Fruit fly (Drosophila melanogaster) whole organism, prepupa: ENCODE results near the gene ND-MNLL.

Experiments
- Blimp-1 ChIP-seq: fragments of 200-800 bp; sonication (Bioruptor generic); optimal IDR thresholded peaks from 3 replicates; lab custom pipeline; 2017; ENCODE audit warnings: missing biosample characterization, missing genetic modification characterization, mild to moderate bottlenecking, moderate library complexity, missing genetic modification reagents
- CG10669 ChIP-seq: fragments of 200-800 bp; sonication (Bioruptor generic); optimal IDR thresholded peaks from 3 replicates; lab custom pipeline; 2018; ENCODE audit warnings: missing biosample characterization, mild to moderate bottlenecking, missing genetic modification characterization, moderate library complexity
- CG11762 ChIP-seq: fragments of 200-800 bp; sonication (Bioruptor generic); optimal IDR thresholded peaks from 3 replicates; lab custom pipeline; 2016; ENCODE audit warnings: missing biosample characterization, missing genetic modification characterization; ENCODE audit not compliant: insufficient read depth
- CG11902 ChIP-seq: fragments of 200-800 bp; sonication (Bioruptor generic); optimal IDR thresholded peaks from 3 replicates; lab custom pipeline; 2016; ENCODE audit warnings: missing biosample characterization, missing genetic modification characterization
- CG16779 ChIP-seq: fragments of 200-800 bp; sonication (Bioruptor generic); optimal IDR thresholded peaks from 3 replicates; lab custom pipeline; 2017; ENCODE audit warnings: missing biosample characterization, mild to moderate bottlenecking, missing genetic modification characterization
- CG31627 ChIP-seq: fragments of 200-800 bp; sonication (Bioruptor generic); optimal IDR thresholded peaks from 3 replicates; lab custom pipeline; 2016; ENCODE audit warnings: missing biosample characterization, missing genetic modification characterization
- CG34406 ChIP-seq: fragments of 200-800 bp; sonication (Bioruptor generic); optimal IDR thresholded peaks from 3 replicates; lab custom pipeline; 2016; ENCODE audit warnings: missing biosample characterization, missing genetic modification characterization
- CG3919 ChIP-seq: fragments of 200-800 bp; sonication (Bioruptor generic); optimal IDR thresholded peaks from 3 replicates; lab custom pipeline; 2016; ENCODE audit warnings: missing biosample characterization, missing genetic modification characterization
- CG4318 ChIP-seq: fragments of 200-800 bp; sonication (Bioruptor generic); optimal IDR thresholded peaks from 3 replicates; lab custom pipeline; 2017; ENCODE audit warnings: missing biosample characterization, mild to moderate bottlenecking, missing genetic modification characterization
- CG6163 ChIP-seq: fragments of 200-800 bp; sonication (Bioruptor generic); IDR thresholded peaks from 3 replicates; pipeline ENCODE4 v1.3.6; 2022; ENCODE audit warnings: missing biosample characterization, missing genetic modification characterization
- CG6276 ChIP-seq: fragments of 200-800 bp; sonication (Bioruptor generic); optimal IDR thresholded peaks from 2 replicates; lab custom pipeline; 2017; ENCODE audit warnings: missing biosample characterization, mild to moderate bottlenecking, missing genetic modification characterization
- CG6808 ChIP-seq: fragments of 200-800 bp; sonication (Bioruptor generic); optimal IDR thresholded peaks from 3 replicates; lab custom pipeline; 2017; ENCODE audit warnings: missing biosample characterization, missing genetic modification characterization, mild to moderate bottlenecking, moderate library complexity, missing genetic modification reagents
- CG7368 ChIP-seq: fragments of 200-800 bp; sonication (Bioruptor generic); optimal IDR thresholded peaks from 3 replicates; lab custom pipeline; 2016; ENCODE audit warnings: missing biosample characterization, missing genetic modification characterization
- CG8119 ChIP-seq: fragments of 200-800 bp; sonication (Bioruptor generic); IDR thresholded peaks from 3 replicates; pipeline ENCODE4 v1.3.6; 2022; ENCODE audit warnings: missing biosample characterization, missing genetic modification characterization
- CG8319 ChIP-seq: fragments of 200-800 bp; sonication (Bioruptor generic); optimal IDR thresholded peaks from 3 replicates; lab custom pipeline; 2016; ENCODE audit warnings: missing biosample characterization, missing genetic modification characterization
- CG8632 ChIP-seq: fragments of 200-800 bp; sonication (Bioruptor generic); optimal IDR thresholded peaks from 3 replicates; lab custom pipeline; 2016; ENCODE audit warnings: missing biosample characterization, missing genetic modification characterization
- Eip75B ChIP-seq: fragments of 200-800 bp; sonication (Bioruptor generic); optimal IDR thresholded peaks from 3 replicates; lab custom pipeline; 2016; ENCODE audit warnings: missing biosample characterization, missing genetic modification characterization
- Eip78C ChIP-seq: fragments of 200-800 bp; sonication (Bioruptor generic); peaks from one replicate; lab custom pipeline; 2016; ENCODE audit warnings: missing biosample characterization, missing genetic modification characterization
- Eip93F ChIP-seq: fragments of 200-800 bp; sonication (Bioruptor generic); optimal IDR thresholded peaks from 2 replicates; lab custom pipeline; 2016; ENCODE audit warnings: missing biosample characterization, mild to moderate bottlenecking, missing genetic modification characterization
- Ets21C ChIP-seq: fragments of 200-800 bp; sonication (Bioruptor generic); optimal IDR thresholded peaks from 3 replicates; lab custom pipeline; 2016; ENCODE audit warnings: missing biosample characterization, missing genetic modification characterization
- Ets96B ChIP-seq: fragments of 200-800 bp; optimal IDR thresholded peaks from 2 replicates; lab custom pipeline; 2019; ENCODE audit warnings: missing biosample characterization, mild to moderate bottlenecking, missing genetic modification characterization, moderate library complexity
- Hr38 ChIP-seq: sonication (Bioruptor generic); optimal IDR thresholded peaks from 2 replicates; lab custom pipeline; 2016; ENCODE audit warnings: missing biosample characterization, missing genetic modification characterization
- Hr4 ChIP-seq: fragments of 200-800 bp; sonication (Bioruptor generic); optimal IDR thresholded peaks from 3 replicates; lab custom pipeline; 2016; ENCODE audit warnings: missing biosample characterization, missing genetic modification characterization
- Lpt ChIP-seq: fragments of 200-800 bp; sonication (Bioruptor generic); optimal IDR thresholded peaks from 3 replicates; lab custom pipeline; 2016; ENCODE audit warnings: missing biosample characterization, missing genetic modification characterization
- OdsH ChIP-seq: fragments of 200-800 bp; sonication (Bioruptor generic); optimal IDR thresholded peaks from 3 replicates; lab custom pipeline; 2016; ENCODE audit warnings: missing biosample characterization, missing genetic modification characterization
- Smox ChIP-seq: fragments of 200-800 bp; sonication (Bioruptor generic); optimal IDR thresholded peaks from 3 replicates; lab custom pipeline; 2016; ENCODE audit warnings: missing biosample characterization, missing genetic modification characterization
- Sox14 ChIP-seq: fragments of 200-800 bp; sonication (Bioruptor generic); optimal IDR thresholded peaks from 3 replicates; lab custom pipeline; 2016; ENCODE audit warnings: missing biosample characterization, missing genetic modification characterization
- Sox15 ChIP-seq: fragments of 200-800 bp; sonication (Bioruptor generic); optimal IDR thresholded peaks from 3 replicates; lab custom pipeline; 2016; ENCODE audit warnings: missing biosample characterization, missing genetic modification characterization
- acj6 ChIP-seq: fragments of 200-800 bp; sonication (Bioruptor generic); optimal IDR thresholded peaks from 3 replicates; lab custom pipeline; 2016; ENCODE audit warnings: missing biosample characterization, missing genetic modification characterization
- cyc ChIP-seq: fragments of 200-800 bp; sonication (Bioruptor generic); optimal IDR thresholded peaks from 3 replicates; lab custom pipeline; 2016; ENCODE audit warnings: missing biosample characterization, missing genetic modification characterization
- dsx ChIP-seq: fragments of 200-800 bp; optimal IDR thresholded peaks from 3 replicates; lab custom pipeline; 2019; ENCODE audit warnings: missing biosample characterization, mild to moderate bottlenecking, missing genetic modification characterization, moderate library complexity; ENCODE audit not compliant: poor library complexity, severe bottlenecking
- eg ChIP-seq: fragments of 200-800 bp; sonication (Bioruptor generic); IDR thresholded peaks from 3 replicates; pipeline ENCODE4 v1.3.6; 2022; ENCODE audit warnings: missing biosample characterization, missing genetic modification characterization
- esn ChIP-seq: fragments of 200-800 bp; sonication (Bioruptor generic); optimal IDR thresholded peaks from 2 replicates; lab custom pipeline; 2016; ENCODE audit warnings: missing biosample characterization, mild to moderate bottlenecking, missing genetic modification characterization, moderate library complexity
- fkh ChIP-seq: fragments of 200-800 bp; sonication (Bioruptor generic); optimal IDR thresholded peaks from 3 replicates; lab custom pipeline; 2017; ENCODE audit warnings: missing biosample characterization, mild to moderate bottlenecking, missing genetic modification characterization, moderate library complexity
- lz ChIP-seq: fragments of 200-800 bp; sonication (Bioruptor generic); optimal IDR thresholded peaks from 3 replicates; lab custom pipeline; 2016; ENCODE audit warnings: missing biosample characterization, missing genetic modification characterization
- spab ChIP-seq: fragments of 200-800 bp; sonication (Bioruptor generic); optimal IDR thresholded peaks from 2 replicates; lab custom pipeline; 2017; ENCODE audit warnings: missing biosample characterization, mild to moderate bottlenecking, missing genetic modification characterization, missing genetic modification reagents
- ss ChIP-seq, 2 experiments: fragments of 200-800 bp; sonication (Bioruptor generic); optimal IDR thresholded peaks; 2 replicates in 1 of 2; 3 replicates in 1 of 2; lab custom pipeline; 2017 to 2018; ENCODE audit warnings: mild to moderate bottlenecking in 2 of 2, missing biosample characterization in 2 of 2, missing genetic modification characterization in 2 of 2, moderate library complexity in 1 of 2
- svp ChIP-seq: fragments of 200-800 bp; sonication (Bioruptor generic); peaks from one replicate; lab custom pipeline; 2016; ENCODE audit warnings: missing biosample characterization, missing genetic modification characterization
- topi ChIP-seq: fragments of 200-800 bp; sonication (Bioruptor generic); optimal IDR thresholded peaks from 3 replicates; lab custom pipeline; 2016; ENCODE audit warnings: missing biosample characterization, missing genetic modification characterization

ND-MNLL gene

DNA sequence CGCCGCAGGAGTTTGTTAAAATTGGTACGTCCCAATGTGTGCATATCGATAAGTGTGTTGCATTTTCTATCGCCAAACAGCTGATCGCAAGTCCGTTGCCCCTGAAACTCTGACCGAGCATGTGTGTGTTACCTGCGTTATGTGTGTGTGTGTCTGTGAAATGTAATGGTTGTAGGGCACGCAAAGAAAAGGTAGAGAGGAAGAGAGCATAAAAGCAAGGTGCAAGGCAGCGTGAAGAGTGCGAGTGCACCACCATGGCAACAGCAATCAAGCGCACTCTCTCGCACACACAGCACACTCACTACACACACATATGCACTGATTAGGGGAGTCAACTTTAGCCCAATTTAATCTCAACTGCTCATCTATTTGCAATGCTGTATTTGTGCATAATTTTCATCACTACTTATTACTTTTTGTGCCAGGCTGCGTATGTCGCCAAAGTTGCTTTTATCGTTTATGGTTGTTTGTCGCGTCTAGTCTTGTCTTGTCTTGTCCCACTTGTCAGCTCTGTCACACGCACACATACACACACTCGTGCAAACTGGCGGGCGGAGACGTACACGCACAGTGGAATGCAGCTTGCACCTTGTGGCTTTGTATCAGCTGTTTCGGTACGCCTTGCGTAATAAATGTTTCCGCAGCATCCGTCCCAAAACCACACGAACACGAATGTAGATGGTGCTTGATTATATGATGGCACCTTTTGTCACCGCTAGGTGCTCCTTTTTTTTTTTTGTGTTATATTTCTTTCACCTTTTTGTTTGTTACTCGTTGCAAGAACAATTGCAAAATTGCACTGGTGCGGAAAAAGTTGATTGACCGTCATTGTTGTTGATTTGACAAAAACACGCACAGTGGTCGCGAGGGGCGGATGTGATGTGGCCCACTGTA is 44.2 kb upstream of the ND-MNLL start (continued):
- TF ChIP-seq Ets96B (tag; lab: Kevin White, UChicago) (peak; percentile 62), CG6163 (GFP tag; lab: Robert Waterston, UW) (peak; percentile 75), CG10669 (GFP tag; lab: Kevin White, UChicago) (peak; percentile 79), esn (GFP tag; lab: Kevin White, UChicago) (peak; percentile 90), fkh (GFP tag; lab: Kevin White, UChicago) (no peak), dsx (peak; percentile 56), CG6808 (GFP tag; lab: Kevin White, UChicago) (peak; percentile 78), CG8319 (GFP tag; lab: Kevin White, UChicago) (peak; percentile 62), Lpt (GFP tag; lab: Kevin White, UChicago) (peak; percentile 50), CG8119 (GFP tag; lab: Robert Waterston, UW) (peak; percentile 87), CG11902 (peak; percentile 64), cyc (GFP tag; lab: Kevin White, UChicago) (peak; percentile 85), acj6 (GFP tag; lab: Kevin White, UChicago) (peak; percentile 78), Smox (GFP tag; lab: Kevin White, UChicago) (peak; percentile 82), CG6276 (GFP tag; lab: Kevin White, UChicago) (peak; percentile 89), eg (peak; percentile 81), Eip75B (GFP tag; lab: Kevin White, UChicago) (peak; percentile 84), Sox14 (peak; percentile 88), CG8632 (GFP tag; lab: Kevin White, UChicago) (peak; percentile 80), CG3919 (GFP tag; lab: Kevin White, UChicago) (peak; percentile 79), Hr4 (GFP tag; lab: Kevin White, UChicago) (peak; percentile 88), Eip93F (GFP tag; lab: Kevin White, UChicago) (no peak), CG11762 (GFP tag; lab: Kevin White, UChicago) (peak; percentile 78), ss (GFP tag; optimal IDR thresholded peaks at IDR 0.05; lab: Kevin White, UChicago) (peak; percentile 64 to 75), CG16779 (tag; lab: Kevin White, UChicago) (peak; percentile 67), lz (GFP tag; lab: Kevin White, UChicago) (peak; percentile 91), CG7368 (GFP tag; lab: Kevin White, UChicago) (peak; percentile 67), Blimp-1 (peak; percentile 61), CG4318 (GFP tag; lab: Kevin White, UChicago) (peak; percentile 92), Sox15 (peak; percentile 80)

- peak; percentile 1 for TF ChIP-seq CG31627 (GFP tag; lab: Kevin White, UChicago)
- TF ChIP-seq Ets21C, result no peak
- TF ChIP-seq CG11762 (GFP tag; lab: Kevin White, UChicago), result no peak
- TF ChIP-seq Eip93F (GFP tag; lab: Kevin White, UChicago), result no peak
- TF ChIP-seq Sox14, result peak; percentile 36
- TF ChIP-seq Blimp-1, result no peak
- no peak for TF ChIP-seq Smox (GFP tag; lab: Kevin White, UChicago)
- TF ChIP-seq svp (GFP tag; lab: Kevin White, UChicago), result peak; percentile 76
- TF ChIP-seq CG6808 (GFP tag; lab: Kevin White, UChicago), result peak; percentile 10
- no peak for TF ChIP-seq spab (GFP tag; lab: Kevin White, UChicago)
- no peak for TF ChIP-seq CG8632 (GFP tag; lab: Kevin White, UChicago)
- peak; percentile 50 for TF ChIP-seq Eip78C (GFP tag; lab: Kevin White, UChicago)
- no peak for TF ChIP-seq topi (GFP tag; lab: Kevin White, UChicago)
- TF ChIP-seq OdsH (GFP tag; lab: Kevin White, UChicago), result no peak
- TF ChIP-seq CG4318 (GFP tag; lab: Kevin White, UChicago), result no peak
- peak; percentile 25 for TF ChIP-seq fkh (GFP tag; lab: Kevin White, UChicago)
- TF ChIP-seq cyc (GFP tag; lab: Kevin White, UChicago), result no peak
- 0 out of 3 replicates have a peak, but pooled peaks have one; percentile 23 for TF ChIP-seq CG6163 (GFP tag; lab: Robert Waterston, UW)
- no peak for TF ChIP-seq CG34406 (GFP tag; lab: Kevin White, UChicago)
- TF ChIP-seq Hr38 (GFP tag; lab: Kevin White, UChicago), result no peak
- TF ChIP-seq ss (GFP tag; optimal IDR thresholded peaks at IDR 0.05; lab: Kevin White, UChicago), result peak; percentile 28 to 47
- peak; percentile 8 for TF ChIP-seq CG3919 (GFP tag; lab: Kevin White, UChicago)
- TF ChIP-seq esn (GFP tag; lab: Kevin White, UChicago), result peak; percentile 5
- TF ChIP-seq, all 60 proteins: peak for 10
Measured at dm6 chrX:7935798-7936572, 42.4 kb upstream of the ND-MNLL start, which contains the start of gene Ubr3. TSS of gene Ubr3 (plus strand) at chrX:7935896.
